Worm (Caenorhabditis elegans): ENCODE results near the gene nas-18.

ce11 chrV:11380571-11380970 is 15.7 kb upstream of the nas-18 start:
- TF ChIP-seq fos-1 (tag; optimal IDR thresholded peaks at IDR 0.05): no peak
- no peak for TF ChIP-seq saeg-2 (GFP tag; IDR thresholded peaks at IDR 0.05)
- no peak for TF ChIP-seq nhr-25 (tag; optimal IDR thresholded peaks at IDR 0.05; ENCODE audit: borderline replicate concordance, insufficient read depth)
- TF ChIP-seq nhr-237 (tag; optimal IDR thresholded peaks at IDR 0.05): no peak
- no peak for TF ChIP-seq ceh-28 (tag; optimal IDR thresholded peaks at IDR 0.05)
- no peak for TF ChIP-seq snpc-4 (tag; optimal IDR thresholded peaks at IDR 0.05)
- TF ChIP-seq ama-1 (optimal IDR thresholded peaks at IDR 0.05): no peak
- TF ChIP-seq ztf-11 (tag; optimal IDR thresholded peaks at IDR 0.05): no peak
- no peak for TF ChIP-seq nhr-76 (tag; optimal IDR thresholded peaks at IDR 0.05)
- no peak for TF ChIP-seq ceh-32 (tag; optimal IDR thresholded peaks at IDR 0.05; ENCODE audit: poor library complexity)

Data from whole organism, L4 larva.